Worm (Caenorhabditis elegans) whole organism, L3 larva: Measurements from ENCODE around the gene npr-31.

ENCODE experiments used
- R02D3.7 ChIP-seq: fragments of 150-350 bp; optimal IDR thresholded peaks from 2 replicates; lab custom pipeline; 2014; ENCODE audit warnings: missing biosample characterization, missing genetic modification characterization
- ZK546.5 ChIP-seq: sonication (generic microtip); optimal IDR thresholded peaks from 2 replicates; lab custom pipeline; 2017; ENCODE audit warnings: missing biosample characterization, missing genetic modification characterization
- aly-2 ChIP-seq: fragments of 150-350 bp; optimal IDR thresholded peaks from 2 replicates; lab custom pipeline; 2014; ENCODE audit warnings: missing biosample characterization, missing genetic modification characterization
- ama-1 ChIP-seq: fragments of 150-350 bp; optimal IDR thresholded peaks from 2 replicates; lab custom pipeline; 2018
- ceh-16 ChIP-seq: sonication (generic microtip); optimal IDR thresholded peaks from 2 replicates; lab custom pipeline; 2017; ENCODE audit warnings: missing biosample characterization, missing genetic modification characterization
- ceh-28 ChIP-seq: fragments of 150-350 bp; optimal IDR thresholded peaks from 2 replicates; lab custom pipeline; 2014; ENCODE audit warnings: missing biosample characterization, missing genetic modification reagents, missing genetic modification characterization
- ceh-82 ChIP-seq: fragments of 150-350 bp; optimal IDR thresholded peaks from 2 replicates; lab custom pipeline; 2014; ENCODE audit warnings: missing biosample characterization, missing genetic modification characterization
- ceh-9 ChIP-seq: sonication (generic microtip); optimal IDR thresholded peaks from 2 replicates; lab custom pipeline; 2018; ENCODE audit warnings: missing biosample characterization, missing genetic modification characterization
- daf-12 ChIP-seq: fragments of 150-350 bp; optimal IDR thresholded peaks from 2 replicates; lab custom pipeline; 2014; ENCODE audit warnings: missing biosample characterization, missing genetic modification reagents, missing genetic modification characterization
- egl-27 ChIP-seq: sonication (generic microtip); optimal IDR thresholded peaks from 4 replicates; lab custom pipeline; 2017; ENCODE audit warnings: missing biosample characterization, missing genetic modification reagents, missing genetic modification characterization
- egl-5 ChIP-seq: fragments of 150-350 bp; optimal IDR thresholded peaks from 2 replicates; lab custom pipeline; 2017; ENCODE audit warnings: missing biosample characterization, missing genetic modification reagents, missing genetic modification characterization, inconsistent platforms
- elt-1 ChIP-seq: fragments of 150-350 bp; optimal IDR thresholded peaks from 2 replicates; lab custom pipeline; 2014; ENCODE audit warnings: missing biosample characterization, missing genetic modification characterization
- elt-2 ChIP-seq: sonication (generic microtip); optimal IDR thresholded peaks from 2 replicates; lab custom pipeline; 2016; ENCODE audit warnings: missing genetic modification reagents, mild to moderate bottlenecking, missing genetic modification characterization, missing compliant biosample characterization
- elt-3 ChIP-seq, 3 experiments: fragments of 150-350 bp in 1 of 3; sonication (generic microtip) in 2 of 3; optimal IDR thresholded peaks; 2 replicates in 2 of 3; 4 replicates in 1 of 3; lab custom pipeline; 2014 to 2017; ENCODE audit warnings: missing biosample characterization in 3 of 3, missing genetic modification characterization in 3 of 3
- eor-1 ChIP-seq, 2 experiments: fragments of 150-350 bp; optimal IDR thresholded peaks; 2 replicates each; lab custom pipeline; 2014 to 2018; ENCODE audit warnings: missing biosample characterization in 2 of 2, missing genetic modification characterization in 2 of 2
- fkh-10 ChIP-seq: sonication (generic microtip); optimal IDR thresholded peaks from 2 replicates; lab custom pipeline; 2017; ENCODE audit warnings: missing biosample characterization, missing genetic modification reagents, missing genetic modification characterization
- fkh-2 ChIP-seq: fragments of 150-350 bp; optimal IDR thresholded peaks from 2 replicates; lab custom pipeline; 2014; ENCODE audit warnings: missing biosample characterization, missing genetic modification reagents, missing genetic modification characterization
- fos-1 ChIP-seq: fragments of 150-350 bp; optimal IDR thresholded peaks from 2 replicates; lab custom pipeline; 2014; ENCODE audit warnings: missing biosample characterization, missing genetic modification characterization
- hmg-11 ChIP-seq: sonication (generic microtip); optimal IDR thresholded peaks from 2 replicates; lab custom pipeline; 2016; ENCODE audit warnings: missing genetic modification characterization, missing compliant biosample characterization
- jun-1 ChIP-seq: fragments of 150-350 bp; optimal IDR thresholded peaks from 2 replicates; lab custom pipeline; 2014; ENCODE audit warnings: missing biosample characterization, missing genetic modification reagents, missing genetic modification characterization
- lin-15B ChIP-seq: fragments of 150-350 bp; optimal IDR thresholded peaks from 2 replicates; lab custom pipeline; 2014; ENCODE audit warnings: missing biosample characterization, missing genetic modification characterization
- lin-39 ChIP-seq: fragments of 150-350 bp; optimal IDR thresholded peaks from 2 replicates; lab custom pipeline; 2018; ENCODE audit warnings: missing biosample characterization, missing genetic modification reagents, missing genetic modification characterization
- lsy-12 ChIP-seq: sonication (generic microtip); optimal IDR thresholded peaks from 2 replicates; lab custom pipeline; 2016; ENCODE audit warnings: mild to moderate bottlenecking, missing genetic modification characterization, missing compliant biosample characterization
- mdl-1 ChIP-seq: fragments of 150-350 bp; optimal IDR thresholded peaks from 2 replicates; lab custom pipeline; 2014; ENCODE audit warnings: missing biosample characterization, missing genetic modification characterization
- mml-1 ChIP-seq: fragments of 150-350 bp; sonication (generic microtip); optimal IDR thresholded peaks from 3 replicates; lab custom pipeline; 2014; ENCODE audit warnings: missing biosample characterization, missing genetic modification characterization
- nfya-1 ChIP-seq: sonication (generic microtip); optimal IDR thresholded peaks from 2 replicates; lab custom pipeline; 2017; ENCODE audit warnings: missing genetic modification characterization, mild to moderate bottlenecking, missing compliant biosample characterization, antibody characterized with exemption, moderate library complexity; ENCODE audit not compliant: insufficient read depth
- nhr-11 ChIP-seq: fragments of 150-350 bp; optimal IDR thresholded peaks from 2 replicates; lab custom pipeline; 2014; ENCODE audit warnings: missing biosample characterization, missing genetic modification characterization
- nhr-12 ChIP-seq: fragments of 150-350 bp; optimal IDR thresholded peaks from 2 replicates; lab custom pipeline; 2014; ENCODE audit warnings: missing biosample characterization, missing genetic modification characterization
- nhr-23 ChIP-seq: fragments of 150-350 bp; optimal IDR thresholded peaks from 2 replicates; lab custom pipeline; 2014; ENCODE audit warnings: missing biosample characterization, missing genetic modification reagents, missing genetic modification characterization
- nhr-237 ChIP-seq: fragments of 150-350 bp; optimal IDR thresholded peaks from 2 replicates; lab custom pipeline; 2014; ENCODE audit warnings: missing biosample characterization, missing genetic modification characterization
- nhr-25 ChIP-seq: sonication (generic microtip); optimal IDR thresholded peaks from 2 replicates; lab custom pipeline; 2017; ENCODE audit warnings: missing biosample characterization, missing genetic modification characterization
- nhr-28 ChIP-seq: fragments of 150-350 bp; optimal IDR thresholded peaks from 2 replicates; lab custom pipeline; 2014; ENCODE audit warnings: missing biosample characterization, missing genetic modification characterization
- nhr-43 ChIP-seq: sonication (generic microtip); optimal IDR thresholded peaks from 2 replicates; lab custom pipeline; 2016; ENCODE audit warnings: mild to moderate bottlenecking, missing genetic modification characterization, missing compliant biosample characterization; ENCODE audit not compliant: poor library complexity, severe bottlenecking
- nhr-67 ChIP-seq: fragments of 150-350 bp; optimal IDR thresholded peaks from 2 replicates; lab custom pipeline; 2014; ENCODE audit warnings: missing biosample characterization, missing genetic modification characterization
- nhr-76 ChIP-seq: fragments of 150-350 bp; sonication (generic microtip); optimal IDR thresholded peaks from 5 replicates; lab custom pipeline; 2014; ENCODE audit warnings: missing biosample characterization, missing genetic modification characterization
- nhr-77 ChIP-seq: fragments of 150-350 bp; optimal IDR thresholded peaks from 2 replicates; lab custom pipeline; 2014; ENCODE audit warnings: missing biosample characterization, missing genetic modification characterization
- pha-4 ChIP-seq: fragments of 150-350 bp; optimal IDR thresholded peaks from 2 replicates; lab custom pipeline; 2014; ENCODE audit warnings: missing biosample characterization, missing genetic modification reagents, missing genetic modification characterization
- pqm-1 ChIP-seq: fragments of 150-350 bp; optimal IDR thresholded peaks from 2 replicates; lab custom pipeline; 2017; ENCODE audit warnings: missing biosample characterization, missing genetic modification characterization, inconsistent platforms
- sea-2 ChIP-seq: fragments of 150-350 bp; sonication (generic microtip); optimal IDR thresholded peaks from 4 replicates; lab custom pipeline; 2014; ENCODE audit warnings: missing biosample characterization, missing genetic modification reagents, missing genetic modification characterization
- skn-1 ChIP-seq: fragments of 150-350 bp; optimal IDR thresholded peaks from 2 replicates; lab custom pipeline; 2014; ENCODE audit warnings: missing biosample characterization, missing genetic modification characterization
- snpc-4 ChIP-seq: fragments of 150-350 bp; optimal IDR thresholded peaks from 2 replicates; lab custom pipeline; 2014; ENCODE audit warnings: missing biosample characterization, missing genetic modification characterization
- tbx-2 ChIP-seq: sonication (generic microtip); optimal IDR thresholded peaks from 2 replicates; lab custom pipeline; 2016; ENCODE audit warnings: mild to moderate bottlenecking, missing genetic modification characterization, missing compliant biosample characterization
- unc-39 ChIP-seq: sonication (generic microtip); optimal IDR thresholded peaks from 4 replicates; lab custom pipeline; 2017; ENCODE audit warnings: missing biosample characterization, missing genetic modification characterization
- unc-62 ChIP-seq: fragments of 150-350 bp; sonication (generic microtip); optimal IDR thresholded peaks from 4 replicates; lab custom pipeline; 2014; ENCODE audit warnings: missing biosample characterization, missing genetic modification reagents, missing genetic modification characterization
- zag-1 ChIP-seq: fragments of 150-350 bp; optimal IDR thresholded peaks from 2 replicates; lab custom pipeline; 2014; ENCODE audit warnings: missing biosample characterization, missing genetic modification characterization
- ztf-11 ChIP-seq: fragments of 150-350 bp; optimal IDR thresholded peaks from 2 replicates; lab custom pipeline; 2014; ENCODE audit warnings: missing biosample characterization, missing genetic modification characterization
- ztf-4 ChIP-seq: fragments of 150-350 bp; optimal IDR thresholded peaks from 2 replicates; lab custom pipeline; 2014; ENCODE audit warnings: missing biosample characterization, missing genetic modification characterization

npr-31 gene

DNA sequence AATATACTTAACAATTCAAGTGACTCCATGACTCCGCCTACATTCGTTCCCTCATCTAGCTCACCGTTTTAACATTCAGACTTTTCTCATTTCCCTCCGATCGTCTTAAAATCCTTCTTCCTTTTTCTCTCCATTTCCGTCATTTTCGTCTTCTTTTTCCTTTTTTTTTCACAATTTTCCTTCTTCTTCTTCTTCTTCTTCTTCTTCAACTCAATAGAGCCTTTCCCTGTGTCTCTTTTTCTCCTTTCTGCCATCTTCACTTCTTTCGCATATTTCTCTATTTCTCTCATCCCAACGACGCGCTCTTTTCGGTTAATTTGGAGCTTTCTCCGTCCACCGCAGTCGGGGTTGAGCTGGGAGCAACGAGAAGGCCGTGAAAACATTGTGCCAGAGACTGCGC, 38.2 kb downstream of the npr-31 start:
- TF ChIP-seq nfya-1 = peak; percentile 58
- peak; percentile 72 for TF ChIP-seq fkh-10
- TF ChIP-seq nhr-77 (tag; lab: Kevin White, UChicago) = no peak
- peak; percentile 57 for TF ChIP-seq hmg-11 (tag; lab: Kevin White, UChicago)
- TF ChIP-seq egl-5 = no peak
- TF ChIP-seq nhr-25 (tag; lab: Kevin White, UChicago) = no peak
- TF ChIP-seq ztf-11 (tag; lab: Kevin White, UChicago) = no peak
- TF ChIP-seq fos-1 = no peak
- no peak for TF ChIP-seq daf-12
- TF ChIP-seq mml-1 (tag; lab: Kevin White, UChicago) = no peak
- TF ChIP-seq unc-39 (tag; lab: Kevin White, UChicago) = no peak

ce11 chrII:7183493-7184272, 39.3 kb downstream of the npr-31 start, which contains the start of gene pdl-1:
pdl-1 (plus strand) TSS chrII:7183801.
- TF ChIP-seq R02D3.7 (peak; percentile 16), unc-62 (GFP tag; lab: Kevin White, UChicago) (no peak), nhr-25 (tag; lab: Kevin White, UChicago) (no peak), nhr-12 (no peak), unc-39 (tag; lab: Kevin White, UChicago) (no peak), egl-27 (tag; lab: Kevin White, UChicago) (no peak), elt-2 (tag; lab: Kevin White, UChicago) (peak; percentile 36), lin-15B (tag; lab: Kevin White, UChicago) (peak; percentile 14), zag-1 (no peak), ceh-9 (tag; lab: Kevin White, UChicago) (no peak), ceh-82 (tag; lab: Kevin White, UChicago) (peak; percentile 59), fkh-2 (no peak), ceh-16 (tag; lab: Kevin White, UChicago) (no peak), nhr-23 (tag; lab: Kevin White, UChicago) (no peak), fkh-10 (no peak), lsy-12 (tag; lab: Kevin White, UChicago) (no peak), mml-1 (tag; lab: Kevin White, UChicago) (no peak), elt-3 (tag; optimal IDR thresholded peaks at IDR 0.05; lab: Kevin White, UChicago) (no peak), lin-39 (tag; lab: Kevin White, UChicago) (peak; percentile 68), nhr-67 (tag; lab: Kevin White, UChicago) (no peak), egl-5 (peak; percentile 25), nhr-28 (tag; lab: Kevin White, UChicago) (no peak), hmg-11 (tag; lab: Kevin White, UChicago) (no peak), snpc-4 (peak; percentile 60), sea-2 (GFP tag; lab: Kevin White, UChicago) (no peak), aly-2 (tag; lab: Kevin White, UChicago) (no peak), daf-12 (no peak), pha-4 (tag; lab: Kevin White, UChicago) (peak; percentile 87), jun-1 (tag; lab: Kevin White, UChicago) (peak; percentile 15), nfya-1 (peak; percentile 68), pqm-1 (tag; lab: Kevin White, UChicago) (peak; percentile 11), tbx-2 (tag; lab: Kevin White, UChicago) (peak; percentile 62), ceh-28 (no peak), elt-1 (tag; lab: Kevin White, UChicago) (no peak), skn-1 (tag; lab: Kevin White, UChicago) (peak; percentile 6), nhr-43 (tag; lab: Kevin White, UChicago) (peak; percentile 75), mdl-1 (tag; lab: Kevin White, UChicago) (no peak), ama-1 (lab: Kevin White, UChicago) (peak; percentile 69), ztf-4 (tag; lab: Kevin White, UChicago) (peak; percentile 72), ztf-11 (tag; lab: Kevin White, UChicago) (no peak), fos-1 (no peak), nhr-237 (tag; lab: Kevin White, UChicago) (no peak), nhr-77 (tag; lab: Kevin White, UChicago) (peak; percentile 27), nhr-11 (tag; lab: Kevin White, UChicago) (no peak), ZK546.5 (tag; lab: Kevin White, UChicago) (no peak), eor-1 (tag; optimal IDR thresholded peaks at IDR 0.05; lab: Kevin White, UChicago) (no peak), nhr-76 (tag; lab: Kevin White, UChicago) (no peak)
